Worm (Caenorhabditis elegans) whole organism, young adult: ENCODE measurements around the gene T28C12.6.

Experiments used
- F23B12.7 ChIP-seq: sonication (generic microtip); optimal IDR thresholded peaks from 2 replicates; lab custom pipeline; 2017; ENCODE audit warnings: missing genetic modification characterization, mild to moderate bottlenecking, missing compliant biosample characterization, antibody characterized with exemption, moderate library complexity; ENCODE audit not compliant: insufficient read depth
- F39B2.1 ChIP-seq: fragments of 200-800 bp; sonication (Bioruptor generic); IDR thresholded peaks from 2 replicates; pipeline ENCODE4 v1.3.6; 2022; ENCODE audit warnings: missing genetic modification reagents, missing genetic modification characterization, missing compliant biosample characterization
- F49E8.2 ChIP-seq: sonication (generic microtip); optimal IDR thresholded peaks from 3 replicates; lab custom pipeline; 2017; ENCODE audit warnings: missing genetic modification characterization, mild to moderate bottlenecking, missing compliant biosample characterization, antibody characterized with exemption, moderate library complexity; ENCODE audit not compliant: insufficient read depth
- T07F8.4 ChIP-seq: sonication (generic microtip); optimal IDR thresholded peaks from 2 replicates; lab custom pipeline; 2016; ENCODE audit warnings: mild to moderate bottlenecking, missing genetic modification characterization, moderate library complexity, missing compliant biosample characterization
- Y79H2A.3 ChIP-seq: fragments of 200-800 bp; sonication (Bioruptor generic); conservative IDR thresholded peaks from 2 replicates; pipeline ENCODE4 v1.3.6; 2022; ENCODE audit warnings: missing genetic modification reagents, missing genetic modification characterization, missing compliant biosample characterization
- ama-1 ChIP-seq, 3 experiments: fragments of 150-350 bp in 1 of 3; sonication (generic microtip) in 2 of 3; optimal IDR thresholded peaks; 2 replicates each; lab custom pipeline; 2014 to 2018; ENCODE audit warnings: missing biosample characterization in 2 of 3, missing genetic modification characterization in 2 of 3, missing genetic modification reagents in 2 of 3
- attf-5 ChIP-seq: fragments of 200-800 bp; sonication (Bioruptor generic); optimal IDR thresholded peaks from 2 replicates; lab custom pipeline; 2018; ENCODE audit warnings: mild to moderate bottlenecking, missing genetic modification characterization, missing compliant biosample characterization
- ceh-58 ChIP-seq: fragments of 200-800 bp; sonication (Bioruptor generic); IDR thresholded peaks from 2 replicates; pipeline ENCODE4 v1.3.6; 2022; ENCODE audit warnings: missing genetic modification characterization, missing compliant biosample characterization
- lin-26 ChIP-seq: fragments of 200-800 bp; sonication (Bioruptor generic); IDR thresholded peaks from 2 replicates; pipeline ENCODE4 v1.3.6; 2022; ENCODE audit warnings: missing genetic modification reagents, missing genetic modification characterization, missing compliant biosample characterization
- nhr-90 ChIP-seq: sonication (generic microtip); optimal IDR thresholded peaks from 2 replicates; lab custom pipeline; 2016; ENCODE audit warnings: missing genotype, mild to moderate bottlenecking, missing genetic modification characterization, missing compliant biosample characterization
- somi-1 ChIP-seq: fragments of 200-800 bp; sonication (Bioruptor generic); optimal IDR thresholded peaks from 2 replicates; lab custom pipeline; 2018; ENCODE audit warnings: mild to moderate bottlenecking, missing genetic modification characterization, missing compliant biosample characterization
- xnd-1 ChIP-seq: sonication (generic microtip); optimal IDR thresholded peaks from 2 replicates; lab custom pipeline; 2016; ENCODE audit warnings: missing genotype, missing genetic modification reagents, missing genetic modification characterization, missing compliant biosample characterization
- ztf-22 ChIP-seq: fragments of 200-800 bp; sonication (Bioruptor generic); optimal IDR thresholded peaks from 2 replicates; lab custom pipeline; 2018; ENCODE audit warnings: mild to moderate bottlenecking, missing genetic modification characterization, moderate library complexity, missing compliant biosample characterization

- no peak for TF ChIP-seq ceh-58 (GFP tag; lab: Robert Waterston, UW)
- TF ChIP-seq T07F8.4 (tag; lab: Kevin White, UChicago): no peak
- TF ChIP-seq Y79H2A.3: no peak
- no peak for TF ChIP-seq ztf-22
- no peak for TF ChIP-seq lin-26 (GFP tag; lab: Robert Waterston, UW)
- TF ChIP-seq F23B12.7 (tag; lab: Kevin White, UChicago): no peak
- no peak for TF ChIP-seq F49E8.2 (tag; lab: Kevin White, UChicago)
- no peak for TF ChIP-seq F39B2.1 (GFP tag; lab: Robert Waterston, UW)
- no peak for TF ChIP-seq somi-1 (GFP tag; lab: Kevin White, UChicago)
- TF ChIP-seq xnd-1 (tag; lab: Kevin White, UChicago): no peak
- no peak for TF ChIP-seq nhr-90 (tag; lab: Kevin White, UChicago)
- TF ChIP-seq ama-1 (optimal IDR thresholded peaks at IDR 0.05; lab: Kevin White, UChicago): no peak
- TF ChIP-seq ama-1 (GFP tag; optimal IDR thresholded peaks at IDR 0.05; lab: Kevin White, UChicago): no peak
- TF ChIP-seq attf-5 (GFP tag; lab: Kevin White, UChicago): no peak
These were observed 18.9 kb upstream of the T28C12.6 start for ce11 chrV:6354786-6355185.
